Worm (Caenorhabditis elegans): ENCODE measurements around the gene F19C7.2.

- TF ChIP-seq him-1 (tag; optimal IDR thresholded peaks at IDR 0.05) (no peak), dao-5 (tag; optimal IDR thresholded peaks at IDR 0.05) (no peak), W03F9.2 (tag; optimal IDR thresholded peaks at IDR 0.05) (no peak)
Measured at ce11 chrIV:4637840-4638239, 38.1 kb downstream of the F19C7.2 start, which contains the start of gene F19C7.8.

Data from whole organism, L4/young adult.